Worm (Caenorhabditis elegans) whole organism, late embryonic: ENCODE measurements around the gene glct-6.

Experiments used
- K09A11.1 ChIP-seq: sonication (generic microtip); optimal IDR thresholded peaks from 2 replicates; lab custom pipeline; 2017; ENCODE audit warnings: antibody characterized with exemption, mild to moderate bottlenecking, missing genetic modification characterization, missing compliant biosample characterization; ENCODE audit not compliant: insufficient read depth
- ceh-19 ChIP-seq: fragments of 200-800 bp; sonication (Bioruptor generic); optimal IDR thresholded peaks from 2 replicates; lab custom pipeline; 2018; ENCODE audit warnings: mild to moderate bottlenecking, missing genetic modification characterization, missing compliant biosample characterization
- dmd-4 ChIP-seq: sonication (generic microtip); optimal IDR thresholded peaks from 2 replicates; lab custom pipeline; 2016; ENCODE audit warnings: borderline replicate concordance, missing genetic modification characterization, missing compliant biosample characterization
- eyg-1 ChIP-seq: sonication (generic microtip); optimal IDR thresholded peaks from 2 replicates; lab custom pipeline; 2016; ENCODE audit warnings: missing genotype, missing genetic modification characterization, missing compliant biosample characterization
- hlh-30 ChIP-seq: sonication (generic microtip); optimal IDR thresholded peaks from 2 replicates; lab custom pipeline; 2017; ENCODE audit warnings: antibody characterized with exemption, missing genetic modification characterization, missing compliant biosample characterization; ENCODE audit not compliant: insufficient read depth
- npax-4 ChIP-seq: sonication (generic microtip); optimal IDR thresholded peaks from 2 replicates; lab custom pipeline; 2016; ENCODE audit warnings: missing genetic modification characterization, missing compliant biosample characterization
- unc-55 ChIP-seq: sonication (generic microtip); optimal IDR thresholded peaks from 2 replicates; lab custom pipeline; 2017; ENCODE audit warnings: missing biosample characterization, missing genetic modification reagents, missing genetic modification characterization

DNA sequence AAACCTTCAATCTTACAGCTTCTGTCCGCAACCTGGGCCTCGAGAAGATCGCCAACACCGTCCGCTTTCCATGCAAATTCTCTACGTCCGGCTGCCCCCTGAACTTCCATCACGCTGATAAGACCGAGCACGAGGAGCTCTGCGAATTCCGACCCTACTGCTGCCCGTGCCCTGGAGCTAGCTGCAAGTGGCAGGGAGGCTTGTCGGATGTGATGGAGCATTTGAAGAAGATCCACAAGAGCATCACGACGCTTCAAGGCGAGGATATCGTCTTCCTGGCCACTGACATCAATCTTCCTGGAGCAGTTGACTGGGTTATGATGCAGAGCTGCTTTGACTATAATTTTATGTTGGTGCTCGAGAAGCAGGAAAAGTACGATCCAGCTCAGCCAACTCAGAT lies 38.2 kb upstream of the glct-6 start:
- TF ChIP-seq eyg-1 (tag; lab: Kevin White, UChicago) (no peak), unc-55 (no peak), hlh-30 (tag; lab: Kevin White, UChicago) (no peak), ceh-19 (no peak), K09A11.1 (tag; lab: Kevin White, UChicago) (no peak), npax-4 (tag; lab: Kevin White, UChicago) (no peak), dmd-4 (tag; lab: Kevin White, UChicago) (no peak)
